Fruit fly (Drosophila melanogaster) whole organism, embryonic: Measurements from ENCODE around the gene CG14545.

Experiments used
- Aef1 ChIP-seq: fragments of 200-800 bp; sonication (Bioruptor generic); IDR thresholded peaks from 3 replicates; pipeline ENCODE4 v1.3.6; 2022; ENCODE audit warnings: missing biosample characterization, missing genetic modification characterization
- Bteb2 ChIP-seq: fragments of 200-800 bp; sonication (Bioruptor generic); optimal IDR thresholded peaks from 2 replicates; lab custom pipeline; 2016; ENCODE audit warnings: missing biosample characterization, missing genetic modification characterization
- CG10147 ChIP-seq: fragments of 200-800 bp; sonication (Bioruptor generic); optimal IDR thresholded peaks from 2 replicates; lab custom pipeline; 2019; ENCODE audit warnings: missing biosample characterization, mild to moderate bottlenecking, missing genetic modification characterization, moderate library complexity
- CG11398 ChIP-seq: fragments of 200-800 bp; sonication (Bioruptor generic); optimal IDR thresholded peaks from 2 replicates; lab custom pipeline; 2016; ENCODE audit warnings: missing biosample characterization, missing genetic modification characterization
- CG12219 ChIP-seq: fragments of 200-800 bp; sonication (Bioruptor generic); optimal IDR thresholded peaks from 3 replicates; lab custom pipeline; 2018; ENCODE audit warnings: missing biosample characterization, mild to moderate bottlenecking, missing genetic modification characterization
- CG12236 ChIP-seq: fragments of 200-800 bp; sonication (Bioruptor generic); optimal IDR thresholded peaks from 2 replicates; lab custom pipeline; 2016; ENCODE audit warnings: missing biosample characterization, missing genetic modification characterization
- CG1233 ChIP-seq: fragments of 200-800 bp; sonication (Bioruptor generic); optimal IDR thresholded peaks from 4 replicates; lab custom pipeline; 2018; ENCODE audit warnings: missing biosample characterization, mild to moderate bottlenecking, missing genetic modification characterization
- CG16813 ChIP-seq: fragments of 200-800 bp; sonication (Bioruptor generic); IDR thresholded peaks from 3 replicates; pipeline ENCODE4 v1.3.6; 2022; ENCODE audit warnings: missing biosample characterization, missing genetic modification characterization; ENCODE audit not compliant: partially characterized antibody
- CG17328 ChIP-seq: fragments of 200-800 bp; sonication (Bioruptor generic); IDR thresholded peaks from 2 replicates; pipeline ENCODE4 v1.3.6; 2022; ENCODE audit warnings: missing biosample characterization, missing genetic modification characterization
- CG2120 ChIP-seq: fragments of 200-800 bp; sonication (Bioruptor generic); optimal IDR thresholded peaks from 3 replicates; lab custom pipeline; 2016; ENCODE audit warnings: missing biosample characterization, missing genetic modification characterization
- CG4328 ChIP-seq: fragments of 200-800 bp; sonication (Bioruptor generic); optimal IDR thresholded peaks from 3 replicates; lab custom pipeline; 2017; ENCODE audit warnings: missing biosample characterization, missing genetic modification reagents, missing genetic modification characterization
- CG5953 ChIP-seq: fragments of 200-800 bp; sonication (Bioruptor generic); IDR thresholded peaks from 2 replicates; pipeline ENCODE4 v1.3.6; 2022; ENCODE audit warnings: missing biosample characterization, missing genetic modification characterization
- CG6689 ChIP-seq: fragments of 200-800 bp; sonication (Bioruptor generic); IDR thresholded peaks from 2 replicates; pipeline ENCODE4 v1.3.6; 2022; ENCODE audit warnings: missing biosample characterization, missing genetic modification characterization
- CG6854 ChIP-seq: fragments of 200-800 bp; sonication (Bioruptor generic); optimal IDR thresholded peaks from 3 replicates; lab custom pipeline; 2017; ENCODE audit warnings: missing biosample characterization, mild to moderate bottlenecking, missing genetic modification characterization
- CG8089 ChIP-seq: fragments of 200-800 bp; sonication (Bioruptor generic); optimal IDR thresholded peaks from 3 replicates; lab custom pipeline; 2016; ENCODE audit warnings: missing biosample characterization, missing genetic modification characterization
- CG8944 ChIP-seq: fragments of 200-800 bp; sonication (Bioruptor generic); optimal IDR thresholded peaks from 3 replicates; lab custom pipeline; 2016; ENCODE audit warnings: missing biosample characterization, missing genetic modification characterization
- CG9437 ChIP-seq: fragments of 200-800 bp; sonication (Bioruptor generic); optimal IDR thresholded peaks from 2 replicates; lab custom pipeline; 2018; ENCODE audit warnings: missing biosample characterization, mild to moderate bottlenecking, missing genetic modification characterization
- CG9609 ChIP-seq: fragments of 200-800 bp; sonication (Bioruptor generic); optimal IDR thresholded peaks from 3 replicates; lab custom pipeline; 2016; ENCODE audit warnings: missing biosample characterization, missing genetic modification characterization
- CG9727 ChIP-seq: fragments of 200-800 bp; sonication (Bioruptor generic); optimal IDR thresholded peaks from 3 replicates; lab custom pipeline; 2017; ENCODE audit warnings: missing biosample characterization, mild to moderate bottlenecking, missing genetic modification characterization
- CTCF ChIP-seq: fragments of 200-800 bp; sonication (Bioruptor generic); optimal IDR thresholded peaks from 2 replicates; lab custom pipeline; 2017; ENCODE audit warnings: missing biosample characterization, mild to moderate bottlenecking, missing genetic modification characterization, moderate library complexity
- D ChIP-seq, 2 experiments: fragments of 200-800 bp in 1 of 2; fragments of >200 bp in 1 of 2; sonication (Bioruptor generic) in 1 of 2; optimal IDR thresholded peaks; 2 replicates in 1 of 2; 3 replicates in 1 of 2; lab custom pipeline; 2017; ENCODE audit warnings: mild to moderate bottlenecking in 1 of 2, missing biosample characterization in 1 of 2, missing genetic modification characterization in 1 of 2, missing genetic modification reagents in 1 of 2
- Doc2 ChIP-seq: fragments of 200-800 bp; sonication (Bioruptor generic); IDR thresholded peaks from 2 replicates; pipeline ENCODE4 v1.3.6; 2022; ENCODE audit warnings: missing biosample characterization, missing genetic modification characterization
- E2f2 ChIP-seq: fragments of 200-800 bp; sonication (Bioruptor generic); IDR thresholded peaks from 2 replicates; pipeline ENCODE4 v1.3.6; 2022; ENCODE audit warnings: missing biosample characterization, missing genetic modification characterization
- ERR ChIP-seq: fragments of 200-800 bp; sonication (Bioruptor generic); optimal IDR thresholded peaks from 2 replicates; lab custom pipeline; 2016; ENCODE audit warnings: missing biosample characterization, missing genetic modification characterization
- Hr3 ChIP-seq: fragments of 200-800 bp; sonication (Bioruptor generic); optimal IDR thresholded peaks from 3 replicates; lab custom pipeline; 2016; ENCODE audit warnings: missing biosample characterization, missing genetic modification characterization
- Hsf ChIP-seq: fragments of 200-800 bp; sonication (Bioruptor generic); optimal IDR thresholded peaks from 3 replicates; lab custom pipeline; 2016; ENCODE audit warnings: missing biosample characterization, missing genetic modification characterization
- Mes4 ChIP-seq: fragments of 200-800 bp; sonication (Bioruptor generic); optimal IDR thresholded peaks from 2 replicates; lab custom pipeline; 2016; ENCODE audit warnings: missing biosample characterization, missing genetic modification characterization
- NC2α ChIP-seq: fragments of 200-800 bp; sonication (Bioruptor generic); optimal IDR thresholded peaks from 2 replicates; lab custom pipeline; 2016; ENCODE audit warnings: missing biosample characterization, missing genetic modification characterization
- Optix ChIP-seq: fragments of 200-800 bp; sonication (Bioruptor generic); IDR thresholded peaks from 3 replicates; pipeline ENCODE4 v1.3.6; 2022; ENCODE audit warnings: missing biosample characterization, missing genetic modification characterization
- Stat92E ChIP-seq, 3 experiments: fragments of >200 bp in 2 of 3; fragments of 200-800 bp in 1 of 3; sonication (Bioruptor generic) in 1 of 3; optimal IDR thresholded peaks; 2 replicates each; lab custom pipeline; 2017 to 2019; ENCODE audit warnings: missing biosample characterization in 3 of 3, missing genetic modification characterization in 3 of 3, mild to moderate bottlenecking in 1 of 3, moderate library complexity in 1 of 3
- TFAM ChIP-seq: fragments of 200-800 bp; sonication (Bioruptor generic); optimal IDR thresholded peaks from 2 replicates; lab custom pipeline; 2017; ENCODE audit warnings: missing biosample characterization, missing genetic modification characterization, inconsistent platforms
- Taf1 ChIP-seq: fragments of 200-800 bp; sonication (Bioruptor generic); IDR thresholded peaks from 2 replicates; pipeline ENCODE4 v1.3.6; 2022; ENCODE audit warnings: missing biosample characterization, missing genetic modification characterization
- Xbp1 ChIP-seq: fragments of 200-800 bp; sonication (Bioruptor generic); optimal IDR thresholded peaks from 3 replicates; lab custom pipeline; 2016; ENCODE audit warnings: missing biosample characterization, mild to moderate bottlenecking, missing genetic modification characterization
- al ChIP-seq: fragments of 200-800 bp; sonication (Bioruptor generic); IDR thresholded peaks from 2 replicates; pipeline ENCODE4 v1.3.6; 2022; ENCODE audit warnings: missing biosample characterization, missing genetic modification characterization
- bigmax ChIP-seq: fragments of 200-800 bp; sonication (Bioruptor generic); optimal IDR thresholded peaks from 2 replicates; lab custom pipeline; 2018; ENCODE audit warnings: missing biosample characterization, mild to moderate bottlenecking, missing genetic modification characterization
- btn ChIP-seq: fragments of 200-800 bp; sonication (Bioruptor generic); optimal IDR thresholded peaks from 2 replicates; lab custom pipeline; 2016; ENCODE audit warnings: missing biosample characterization, missing genetic modification characterization
- cad ChIP-seq: fragments of >200 bp; optimal IDR thresholded peaks from 2 replicates; lab custom pipeline; 2017; ENCODE audit warnings: missing biosample characterization, missing genetic modification characterization
- chn ChIP-seq: fragments of 200-800 bp; sonication (Bioruptor generic); optimal IDR thresholded peaks from 2 replicates; lab custom pipeline; 2016; ENCODE audit warnings: missing biosample characterization, missing genetic modification characterization
- danr ChIP-seq: fragments of 200-800 bp; sonication (Bioruptor generic); IDR thresholded peaks from 2 replicates; pipeline ENCODE4 v1.3.6; 2022; ENCODE audit warnings: missing biosample characterization, missing genetic modification characterization
- fru ChIP-seq: fragments of >200 bp; optimal IDR thresholded peaks from 2 replicates; lab custom pipeline; 2017
- grau ChIP-seq: fragments of 200-800 bp; optimal IDR thresholded peaks from 3 replicates; lab custom pipeline; 2019; ENCODE audit warnings: missing biosample characterization, mild to moderate bottlenecking, missing genetic modification characterization, moderate library complexity
- hth ChIP-seq: fragments of >200 bp; optimal IDR thresholded peaks from 2 replicates; lab custom pipeline; 2017; ENCODE audit warnings: inconsistent platforms
- insv ChIP-seq, 2 experiments: fragments of 200-800 bp; sonication (Bioruptor generic); optimal IDR thresholded peaks; 3 replicates each; lab custom pipeline; 2016 to 2018; ENCODE audit warnings: missing biosample characterization in 2 of 2, missing genetic modification characterization in 2 of 2
- lab ChIP-seq: fragments of 200-800 bp; sonication (Bioruptor generic); optimal IDR thresholded peaks from 3 replicates; lab custom pipeline; 2017; ENCODE audit warnings: missing biosample characterization, missing genetic modification characterization, mild to moderate bottlenecking, moderate library complexity, missing genetic modification reagents
- lilli ChIP-seq: fragments of 200-800 bp; sonication (Bioruptor generic); optimal IDR thresholded peaks from 3 replicates; lab custom pipeline; 2016; ENCODE audit warnings: missing biosample characterization, missing genetic modification characterization
- mam ChIP-seq: fragments of 200-800 bp; sonication (Bioruptor generic); optimal IDR thresholded peaks from 3 replicates; lab custom pipeline; 2016; ENCODE audit warnings: missing biosample characterization, missing genetic modification characterization
- odd ChIP-seq: fragments of 200-800 bp; sonication (Bioruptor generic); optimal IDR thresholded peaks from 2 replicates; lab custom pipeline; 2017; ENCODE audit warnings: missing biosample characterization, mild to moderate bottlenecking, missing genetic modification characterization
- phol ChIP-seq: fragments of 200-800 bp; sonication (Bioruptor generic); optimal IDR thresholded peaks from 3 replicates; lab custom pipeline; 2018; ENCODE audit warnings: missing biosample characterization, mild to moderate bottlenecking, missing genetic modification characterization, moderate library complexity
- seq ChIP-seq: fragments of 200-800 bp; sonication (Bioruptor generic); IDR thresholded peaks from 2 replicates; pipeline ENCODE4 v1.3.6; 2022; ENCODE audit warnings: missing biosample characterization, missing genetic modification characterization
- slou ChIP-seq: fragments of 200-800 bp; sonication (Bioruptor generic); optimal IDR thresholded peaks from 3 replicates; lab custom pipeline; 2016; ENCODE audit warnings: missing biosample characterization, missing genetic modification characterization
- tna ChIP-seq: fragments of 200-800 bp; sonication (Bioruptor generic); IDR thresholded peaks from 2 replicates; pipeline ENCODE4 v1.3.6; 2022; ENCODE audit warnings: missing biosample characterization, missing genetic modification characterization; ENCODE audit not compliant: partially characterized antibody
- wdn ChIP-seq: fragments of 200-800 bp; sonication (Bioruptor generic); IDR thresholded peaks from 2 replicates; pipeline ENCODE4 v1.3.6; 2022; ENCODE audit warnings: missing biosample characterization, missing genetic modification characterization

The CG14545 gene

dm6 chr3R:25879324-25879766, 28.3 kb upstream of the CG14545 start (continued):
- peak; percentile 68 for TF ChIP-seq NC2α (GFP tag; lab: Kevin White, UChicago)
- TF ChIP-seq CG8089, result peak; percentile 61
- TF ChIP-seq al (GFP tag; lab: Robert Waterston, UW), result peak; percentile 70; the same call in 1 of the 2 replicates
- peak; percentile 58 for TF ChIP-seq CG5953 (GFP tag; lab: Robert Waterston, UW)
- TF ChIP-seq Hsf, result peak; percentile 73
- peak; percentile 52 for TF ChIP-seq CTCF
- peak; percentile 43 for TF ChIP-seq Bteb2 (GFP tag; lab: Kevin White, UChicago)
- peak; percentile 79 for TF ChIP-seq lab
- no peak for TF ChIP-seq tna (GFP tag; lab: Robert Waterston, UW)
- TF ChIP-seq btn (GFP tag; lab: Kevin White, UChicago), result peak; percentile 50
- peak; percentile 84 for TF ChIP-seq grau (tag; lab: Kevin White, UChicago)
- peak; percentile 58; the same call in 1 of the 2 replicates for TF ChIP-seq E2f2 (GFP tag; lab: Robert Waterston, UW)
- TF ChIP-seq bigmax (GFP tag; lab: Kevin White, UChicago), result no peak
- peak; percentile 57 for TF ChIP-seq CG6854 (GFP tag; lab: Kevin White, UChicago)
- peak; percentile 86 for TF ChIP-seq phol (tag; lab: Kevin White, UChicago)
- peak; percentile 6 for TF ChIP-seq ERR (GFP tag; lab: Kevin White, UChicago)
- peak; percentile 83 for TF ChIP-seq CG17328 (GFP tag; lab: Robert Waterston, UW)
- peak; percentile 37 for TF ChIP-seq odd (GFP tag; lab: Kevin White, UChicago)
- TF ChIP-seq Optix, result no peak
- no peak for TF ChIP-seq D (optimal IDR thresholded peaks at IDR 0.05; lab: Kevin White, UChicago)
- peak; percentile 80 for TF ChIP-seq D (GFP tag; optimal IDR thresholded peaks at IDR 0.05; lab: Kevin White, UChicago)
- TF ChIP-seq CG16813 (GFP tag; lab: Robert Waterston, UW), result no peak
- TF ChIP-seq TFAM, result peak; percentile 15
- no peak for TF ChIP-seq Doc2 (GFP tag; lab: Robert Waterston, UW)
- TF ChIP-seq CG8944 (GFP tag; lab: Kevin White, UChicago), result peak; percentile 67
- peak; percentile 13 for TF ChIP-seq CG11398 (GFP tag; lab: Kevin White, UChicago)
- no peak for TF ChIP-seq danr
- peak; percentile 84 for TF ChIP-seq Xbp1 (GFP tag; lab: Kevin White, UChicago)
- TF ChIP-seq CG9609 (GFP tag; lab: Kevin White, UChicago), result peak; percentile 60
- peak; percentile 68 for TF ChIP-seq mam (GFP tag; lab: Kevin White, UChicago)
- TF ChIP-seq chn (GFP tag; lab: Kevin White, UChicago), result peak; percentile 71
- peak; percentile 41 for TF ChIP-seq slou (GFP tag; lab: Kevin White, UChicago)
- peak; percentile 25 for TF ChIP-seq CG12236 (GFP tag; lab: Kevin White, UChicago)
- no peak for TF ChIP-seq cad (GFP tag; lab: Kevin White, UChicago)
- peak; percentile 71 for TF ChIP-seq Hr3 (GFP tag; lab: Kevin White, UChicago)
- TF ChIP-seq CG4328 (GFP tag; lab: Kevin White, UChicago), result peak; percentile 65
- peak; percentile 74 for TF ChIP-seq CG6689 (GFP tag; lab: Robert Waterston, UW)
- TF ChIP-seq CG2120 (GFP tag; lab: Kevin White, UChicago), result peak; percentile 79
- no peak for TF ChIP-seq insv (GFP tag; optimal IDR thresholded peaks at IDR 0.05; lab: Kevin White, UChicago)
- no peak for TF ChIP-seq wdn (GFP tag; lab: Robert Waterston, UW)
- no peak for TF ChIP-seq Stat92E (GFP tag; optimal IDR thresholded peaks at IDR 0.05; lab: Kevin White, UChicago)
- TF ChIP-seq Mes4 (GFP tag; lab: Kevin White, UChicago), result peak; percentile 38
- TF ChIP-seq Aef1 (GFP tag; lab: Robert Waterston, UW), result no peak; the same call in 1 of the 3 replicates
- TF ChIP-seq CG9727 (GFP tag; lab: Kevin White, UChicago), result peak; percentile 71
- no peak for TF ChIP-seq fru (lab: Kevin White, UChicago)
- TF ChIP-seq CG10147 (GFP tag; lab: Kevin White, UChicago), result peak; percentile 41
- TF ChIP-seq lilli, result peak; percentile 75
- TF ChIP-seq CG9437, result peak; percentile 77
- TF ChIP-seq CG12219 (GFP tag; lab: Kevin White, UChicago), result peak; percentile 79
- peak; percentile 34 for TF ChIP-seq CG1233 (GFP tag; lab: Kevin White, UChicago)
- peak; percentile 49 for TF ChIP-seq Taf1 (GFP tag; lab: Robert Waterston, UW)
- TF ChIP-seq hth (lab: Kevin White, UChicago), result no peak
- TF ChIP-seq seq (GFP tag; lab: Robert Waterston, UW), result peak; percentile 68
